Worm (Caenorhabditis elegans) whole organism, young adult: ENCODE measurements around the gene nduf-11.

Experiments used
- B0035.1 ChIP-seq: sonication (generic microtip); optimal IDR thresholded peaks from 2 replicates; lab custom pipeline; 2016; ENCODE audit warnings: missing genetic modification characterization, mild to moderate bottlenecking, missing compliant biosample characterization, missing genotype, missing genetic modification reagents
- D2030.7 ChIP-seq: fragments of 200-800 bp; sonication (Bioruptor generic); IDR thresholded peaks from 2 replicates; pipeline ENCODE4 v1.3.6; 2022; ENCODE audit warnings: missing genetic modification reagents, missing genetic modification characterization, missing compliant biosample characterization
- F23B12.7 ChIP-seq: sonication (generic microtip); optimal IDR thresholded peaks from 2 replicates; lab custom pipeline; 2017; ENCODE audit warnings: missing genetic modification characterization, mild to moderate bottlenecking, missing compliant biosample characterization, antibody characterized with exemption, moderate library complexity; ENCODE audit not compliant: insufficient read depth
- F57C9.4 ChIP-seq: sonication (generic microtip); optimal IDR thresholded peaks from 2 replicates; lab custom pipeline; 2017; ENCODE audit warnings: mild to moderate bottlenecking, missing genetic modification characterization, missing compliant biosample characterization
- K12H6.12 ChIP-seq: fragments of 200-800 bp; sonication (Bioruptor generic); optimal IDR thresholded peaks from 2 replicates; lab custom pipeline; 2018; ENCODE audit warnings: mild to moderate bottlenecking, missing genetic modification characterization, missing compliant biosample characterization
- Y53F4B.3 ChIP-seq: fragments of 200-800 bp; sonication (Bioruptor generic); IDR thresholded peaks from 2 replicates; pipeline ENCODE4 v1.3.6; 2022; ENCODE audit warnings: missing genetic modification reagents, missing genetic modification characterization, missing compliant biosample characterization
- Y53G8AR.9 ChIP-seq: fragments of 200-800 bp; sonication (Bioruptor generic); conservative IDR thresholded peaks from 2 replicates; pipeline ENCODE4 v1.3.6; 2022; ENCODE audit warnings: missing genetic modification reagents, missing genetic modification characterization, missing compliant biosample characterization
- Y56A3A.18 ChIP-seq: fragments of 200-800 bp; sonication (Bioruptor generic); IDR thresholded peaks from 2 replicates; pipeline ENCODE4 v1.3.6; 2022; ENCODE audit warnings: missing genetic modification reagents, missing genetic modification characterization, missing compliant biosample characterization
- ZK185.1 ChIP-seq: sonication (generic microtip); optimal IDR thresholded peaks from 2 replicates; lab custom pipeline; 2016; ENCODE audit warnings: mild to moderate bottlenecking, missing genetic modification characterization, missing compliant biosample characterization; ENCODE audit not compliant: poor library complexity, severe bottlenecking
- ama-1 ChIP-seq, 3 experiments: fragments of 150-350 bp in 1 of 3; sonication (generic microtip) in 2 of 3; optimal IDR thresholded peaks; 2 replicates each; lab custom pipeline; 2014 to 2018; ENCODE audit warnings: missing biosample characterization in 2 of 3, missing genetic modification characterization in 2 of 3, missing genetic modification reagents in 2 of 3
- atf-7 ChIP-seq: sonication (generic microtip); optimal IDR thresholded peaks from 2 replicates; lab custom pipeline; 2017; ENCODE audit warnings: mild to moderate bottlenecking, missing genetic modification characterization, missing compliant biosample characterization
- bed-2 ChIP-seq: fragments of 200-800 bp; sonication (Bioruptor generic); IDR thresholded peaks from 2 replicates; pipeline ENCODE4 v1.3.6; 2022; ENCODE audit warnings: missing genetic modification reagents, missing genetic modification characterization, missing compliant biosample characterization
- cebp-1 ChIP-seq, 2 experiments: fragments of 200-800 bp in 1 of 2; sonication (Bioruptor generic) in 1 of 2; sonication (generic microtip) in 1 of 2; IDR thresholded peaks in 1 of 2; optimal IDR thresholded peaks in 1 of 2; 2 replicates each; pipeline versions ENCODE4 v1.3.6 to Lab custom; 2017 to 2022; ENCODE audit warnings: missing compliant biosample characterization in 2 of 2, missing genetic modification characterization in 2 of 2, mild to moderate bottlenecking in 1 of 2, missing genetic modification reagents in 1 of 2, moderate library complexity in 1 of 2
- efl-1 ChIP-seq: fragments of 150-350 bp; optimal IDR thresholded peaks from 2 replicates; lab custom pipeline; 2014; ENCODE audit warnings: missing biosample characterization, missing genetic modification reagents, missing genetic modification characterization
- egl-44 ChIP-seq: fragments of 200-800 bp; sonication (Bioruptor generic); IDR thresholded peaks from 2 replicates; pipeline ENCODE4 v1.3.6; 2022; ENCODE audit warnings: missing genetic modification reagents, missing genetic modification characterization, missing compliant biosample characterization
- him-1 ChIP-seq: sonication (generic microtip); optimal IDR thresholded peaks from 2 replicates; lab custom pipeline; 2016; ENCODE audit warnings: missing genotype, missing genetic modification reagents, missing genetic modification characterization, missing compliant biosample characterization
- hmg-1.2 ChIP-seq: fragments of 200-800 bp; sonication (Bioruptor generic); IDR thresholded peaks from 2 replicates; pipeline ENCODE4 v1.3.6; 2022; ENCODE audit warnings: missing genetic modification reagents, missing genetic modification characterization, missing compliant biosample characterization
- hrde-1 ChIP-seq: sonication (generic microtip); optimal IDR thresholded peaks from 2 replicates; lab custom pipeline; 2016; ENCODE audit warnings: missing genetic modification characterization, mild to moderate bottlenecking, missing compliant biosample characterization, moderate library complexity, missing genotype, missing genetic modification reagents, borderline replicate concordance
- hsf-1 ChIP-seq: fragments of 200-800 bp; sonication (Bioruptor generic); IDR thresholded peaks from 2 replicates; pipeline ENCODE4 v1.3.6; 2022; ENCODE audit warnings: missing genetic modification reagents, missing genetic modification characterization, missing compliant biosample characterization
- let-607 ChIP-seq, 2 experiments: fragments of 200-800 bp in 1 of 2; sonication (Bioruptor generic) in 1 of 2; sonication (generic microtip) in 1 of 2; optimal IDR thresholded peaks; 2 replicates each; lab custom pipeline; 2016 to 2018; ENCODE audit warnings: mild to moderate bottlenecking in 2 of 2, missing compliant biosample characterization in 2 of 2, missing genetic modification characterization in 2 of 2, moderate library complexity in 2 of 2, missing genotype in 1 of 2
- lin-35 ChIP-seq, 3 experiments: fragments of 150-350 bp in 2 of 3; sonication (generic microtip) in 1 of 3; optimal IDR thresholded peaks; 2 replicates each; lab custom pipeline; 2014 to 2018; ENCODE audit warnings: missing biosample characterization in 3 of 3, missing genetic modification characterization in 3 of 3, missing genetic modification reagents in 3 of 3
- lin-40 ChIP-seq: sonication (generic microtip); optimal IDR thresholded peaks from 2 replicates; lab custom pipeline; 2016; ENCODE audit warnings: missing genetic modification characterization, mild to moderate bottlenecking, missing compliant biosample characterization, missing genotype, missing genetic modification reagents
- lin-54 ChIP-seq: fragments of 200-800 bp; sonication (Bioruptor generic); optimal IDR thresholded peaks from 2 replicates; lab custom pipeline; 2018; ENCODE audit warnings: mild to moderate bottlenecking, missing genetic modification characterization, missing compliant biosample characterization
- madf-10 ChIP-seq: sonication (generic microtip); optimal IDR thresholded peaks from 2 replicates; lab custom pipeline; 2016; ENCODE audit warnings: mild to moderate bottlenecking, missing genetic modification characterization, missing compliant biosample characterization
- madf-6 ChIP-seq: fragments of 200-800 bp; sonication (Bioruptor generic); IDR thresholded peaks from 2 replicates; pipeline ENCODE4 v1.3.6; 2022; ENCODE audit warnings: missing genetic modification reagents, missing genetic modification characterization, missing compliant biosample characterization
- mcd-1 ChIP-seq: fragments of 200-800 bp; sonication (Bioruptor generic); IDR thresholded peaks from 2 replicates; pipeline ENCODE4 v1.3.6; 2022; ENCODE audit warnings: missing genetic modification reagents, missing genetic modification characterization, missing compliant biosample characterization
- nfya-2 ChIP-seq: fragments of 200-800 bp; sonication (Bioruptor generic); IDR thresholded peaks from 2 replicates; pipeline ENCODE4 v1.3.6; 2022; ENCODE audit warnings: missing genetic modification reagents, missing genetic modification characterization, missing compliant biosample characterization
- nhr-80 ChIP-seq: sonication (generic microtip); optimal IDR thresholded peaks from 2 replicates; lab custom pipeline; 2016; ENCODE audit warnings: missing genetic modification characterization, missing compliant biosample characterization
- pbrm-1 ChIP-seq: fragments of 200-800 bp; sonication (Bioruptor generic); IDR thresholded peaks from 2 replicates; pipeline ENCODE4 v1.3.6; 2022; ENCODE audit warnings: missing genetic modification reagents, missing genetic modification characterization, missing compliant biosample characterization
- snpc-1.1 ChIP-seq: sonication (generic microtip); optimal IDR thresholded peaks from 2 replicates; lab custom pipeline; 2017; ENCODE audit warnings: missing genetic modification characterization, mild to moderate bottlenecking, missing compliant biosample characterization, antibody characterized with exemption, moderate library complexity, missing genotype, missing genetic modification reagents; ENCODE audit not compliant: insufficient read depth
- snpc-4 ChIP-seq, 5 experiments: fragments of 150-350 bp in 1 of 5; sonication (generic microtip) in 4 of 5; optimal IDR thresholded peaks; 2 replicates each; lab custom pipeline; 2014 to 2018; ENCODE audit warnings: missing genetic modification characterization in 5 of 5, missing biosample characterization in 3 of 5, antibody characterized with exemption in 2 of 5, mild to moderate bottlenecking in 2 of 5, missing compliant biosample characterization in 2 of 5, missing genotype in 2 of 5, moderate library complexity in 2 of 5, missing genetic modification reagents in 1 of 5
- sptf-2 ChIP-seq: fragments of 200-800 bp; sonication (Bioruptor generic); optimal IDR thresholded peaks from 2 replicates; lab custom pipeline; 2018; ENCODE audit warnings: mild to moderate bottlenecking, missing genetic modification characterization, missing compliant biosample characterization
- unc-130 ChIP-seq: sonication (generic microtip); optimal IDR thresholded peaks from 2 replicates; lab custom pipeline; 2016; ENCODE audit warnings: missing genetic modification reagents, missing genetic modification characterization, missing compliant biosample characterization
- xnd-1 ChIP-seq: sonication (generic microtip); optimal IDR thresholded peaks from 2 replicates; lab custom pipeline; 2016; ENCODE audit warnings: missing genotype, missing genetic modification reagents, missing genetic modification characterization, missing compliant biosample characterization
- zfh-2 ChIP-seq: fragments of 200-800 bp; sonication (Bioruptor generic); conservative IDR thresholded peaks from 2 replicates; pipeline ENCODE4 v1.3.6; 2022; ENCODE audit warnings: missing genetic modification reagents, missing genetic modification characterization, missing compliant biosample characterization
- zim-3 ChIP-seq: sonication (generic microtip); optimal IDR thresholded peaks from 2 replicates; lab custom pipeline; 2017; ENCODE audit warnings: mild to moderate bottlenecking, missing genetic modification characterization, moderate library complexity, missing compliant biosample characterization
- ztf-18 ChIP-seq: sonication (generic microtip); optimal IDR thresholded peaks from 2 replicates; lab custom pipeline; 2016; ENCODE audit warnings: missing genotype, mild to moderate bottlenecking, missing genetic modification characterization, missing compliant biosample characterization
- ztf-28 ChIP-seq: fragments of 200-800 bp; sonication (Bioruptor generic); IDR thresholded peaks from 2 replicates; pipeline ENCODE4 v1.3.6; 2022; ENCODE audit warnings: missing genetic modification reagents, missing genetic modification characterization, missing compliant biosample characterization

The nduf-11 gene

ce11 chrII:11353471-11353870 lies 8.1 kb upstream of the nduf-11 start:
- TF ChIP-seq hrde-1 (tag; lab: Kevin White, UChicago) (no peak), zim-3 (tag; lab: Kevin White, UChicago) (no peak), zfh-2 (GFP tag; lab: Robert Waterston, UW) (no peak), D2030.7 (GFP tag; lab: Robert Waterston, UW) (no peak), Y53F4B.3 (GFP tag; lab: Robert Waterston, UW) (no peak), atf-7 (tag; lab: Kevin White, UChicago) (no peak), xnd-1 (tag; lab: Kevin White, UChicago) (no peak), nfya-2 (GFP tag; lab: Robert Waterston, UW) (no peak), lin-35 (GFP tag; optimal IDR thresholded peaks at IDR 0.05; lab: Kevin White, UChicago) (no peak), F57C9.4 (tag; lab: Kevin White, UChicago) (no peak), Y56A3A.18 (GFP tag; lab: Robert Waterston, UW) (no peak), B0035.1 (tag; lab: Kevin White, UChicago) (no peak), ama-1 (optimal IDR thresholded peaks at IDR 0.05; lab: Kevin White, UChicago) (no peak), ama-1 (GFP tag; optimal IDR thresholded peaks at IDR 0.05; lab: Kevin White, UChicago) (no peak), F23B12.7 (no peak), ztf-28 (GFP tag; lab: Robert Waterston, UW) (no peak)

- TF ChIP-seq Y53G8AR.9 (GFP tag; lab: Robert Waterston, UW), result 0 out of 2 replicates have a peak, but pooled peaks have one; percentile 40
- no peak for TF ChIP-seq unc-130 (GFP tag; lab: Kevin White, UChicago)
Measured at ce11 chrII:11351599-11351998, 6.2 kb upstream of the nduf-11 start, which contains the start of gene clh-2. clh-2 (plus strand) TSS chrII:11351899.

ce11 chrII:11349892-11350291 lies 4.5 kb upstream of the nduf-11 start, which contains the start of gene dph-5:
dph-5 (plus strand) TSS chrII:11350192.
- TF ChIP-seq him-1 (tag; lab: Kevin White, UChicago), result no peak
- TF ChIP-seq, all 124 proteins: peak for 0

- TF ChIP-seq K12H6.12 (tag; lab: Kevin White, UChicago) (peak; percentile 70), ZK185.1 (tag; lab: Kevin White, UChicago) (peak; percentile 22), bed-2 (no peak), cebp-1 (GFP tag; IDR thresholded peaks at IDR 0.05; lab: Robert Waterston, UW) (peak; percentile 62; the same call in 1 of the 2 replicates), cebp-1 (tag; optimal IDR thresholded peaks at IDR 0.05; lab: Kevin White, UChicago) (peak; percentile 91), snpc-4 (GFP tag; optimal IDR thresholded peaks at IDR 0.05; lab: Kevin White, UChicago) (peak; percentile 12), snpc-4 (tag; optimal IDR thresholded peaks at IDR 0.05; lab: Kevin White, UChicago) (peak in 3 of 4 experiments; percentile 19 to 53 (median 50)), let-607 (tag; optimal IDR thresholded peaks at IDR 0.05; lab: Kevin White, UChicago) (no peak), nhr-80 (tag; lab: Kevin White, UChicago) (peak; percentile 42), pbrm-1 (GFP tag; lab: Robert Waterston, UW) (0 out of 2 replicates have a peak, but pooled peaks have one; percentile 16), madf-10 (tag; lab: Kevin White, UChicago) (peak; percentile 6), lin-40 (tag; lab: Kevin White, UChicago) (peak; percentile 64), egl-44 (GFP tag; lab: Robert Waterston, UW) (0 out of 2 replicates have a peak, but pooled peaks have one; percentile 15), sptf-2 (GFP tag; lab: Kevin White, UChicago) (no peak), madf-6 (GFP tag; lab: Robert Waterston, UW) (peak; percentile 12; the same call in 1 of the 2 replicates), hsf-1 (GFP tag; lab: Robert Waterston, UW) (0 out of 2 replicates have a peak, but pooled peaks have one; percentile 39), efl-1 (GFP tag; lab: Kevin White, UChicago) (peak; percentile 72), ztf-18 (tag; lab: Kevin White, UChicago) (peak; percentile 77), lin-54 (GFP tag; lab: Kevin White, UChicago) (peak; percentile 62), hmg-1.2 (GFP tag; lab: Robert Waterston, UW) (peak; percentile 94), mcd-1 (GFP tag; lab: Robert Waterston, UW) (peak; percentile 61; the same call in 1 of the 2 replicates), snpc-1.1 (tag; lab: Kevin White, UChicago) (no peak), lin-35 (GFP tag; optimal IDR thresholded peaks at IDR 0.05; lab: Kevin White, UChicago) (peak in 2 of 3 experiments; percentile 38 to 63)
Measured at ce11 chrII:11347878-11348556, 2.6 kb upstream of the nduf-11 start, which contains the start of the genes B0491.6 and pigm-1. B0491.6 (minus strand) TSS chrII:11348343. pigm-1 (plus strand) TSS chrII:11348445.
